Worm (Caenorhabditis elegans) whole organism, L1 larva: ENCODE measurements around the gene abi-1.
A peak's percentile ranks its signal among the peaks of the same experiment; 100 is the strongest.

Experiments used
- C16A3.4 ChIP-seq: fragments of 150-350 bp; optimal IDR thresholded peaks from 2 replicates; lab custom pipeline; 2014; ENCODE audit warnings: missing biosample characterization, missing genetic modification characterization
- Y116A8C.19 ChIP-seq: sonication (generic microtip); optimal IDR thresholded peaks from 2 replicates; lab custom pipeline; 2016; ENCODE audit warnings: missing compliant biosample characterization, missing genetic modification characterization, borderline replicate concordance
- alr-1 ChIP-seq: fragments of 200-800 bp; sonication (Bioruptor generic); optimal IDR thresholded peaks from 2 replicates; lab custom pipeline; 2018; ENCODE audit warnings: borderline replicate concordance, mild to moderate bottlenecking, missing genetic modification characterization, missing compliant biosample characterization
- aly-2 ChIP-seq: fragments of 150-350 bp; optimal IDR thresholded peaks from 2 replicates; lab custom pipeline; 2014; ENCODE audit warnings: missing biosample characterization, missing genetic modification characterization
- blmp-1 ChIP-seq: fragments of 150-350 bp; optimal IDR thresholded peaks from 2 replicates; lab custom pipeline; 2014; ENCODE audit warnings: missing biosample characterization, missing genetic modification characterization
- ceh-8 ChIP-seq: fragments of 200-800 bp; sonication (Bioruptor generic); optimal IDR thresholded peaks from 2 replicates; lab custom pipeline; 2018; ENCODE audit warnings: mild to moderate bottlenecking, missing genetic modification characterization, moderate library complexity, missing compliant biosample characterization
- ceh-82 ChIP-seq, 3 experiments: fragments of 150-350 bp in 1 of 3; sonication (generic microtip) in 2 of 3; optimal IDR thresholded peaks; 2 replicates each; lab custom pipeline; 2014 to 2017; ENCODE audit warnings: missing biosample characterization in 3 of 3, missing genetic modification characterization in 3 of 3
- ceh-88 ChIP-seq: fragments of 200-800 bp; sonication (Bioruptor generic); IDR thresholded peaks from 2 replicates; pipeline ENCODE4 v1.3.6; 2022; ENCODE audit warnings: missing genetic modification characterization, missing compliant biosample characterization
- ceh-90 ChIP-seq: sonication (generic microtip); optimal IDR thresholded peaks from 2 replicates; lab custom pipeline; 2016; ENCODE audit warnings: missing genetic modification characterization, missing compliant biosample characterization
- ces-1 ChIP-seq: fragments of 150-350 bp; optimal IDR thresholded peaks from 2 replicates; lab custom pipeline; 2014; ENCODE audit warnings: missing biosample characterization, missing genetic modification reagents, missing genetic modification characterization
- dsc-1 ChIP-seq: sonication (generic microtip); optimal IDR thresholded peaks from 2 replicates; lab custom pipeline; 2016; ENCODE audit warnings: mild to moderate bottlenecking, missing genetic modification characterization, missing compliant biosample characterization
- efl-1 ChIP-seq, 4 experiments: fragments of 150-350 bp; optimal IDR thresholded peaks in 3 of 4; peaks in 1 of 4; 1 replicate in 1 of 4; 2 replicates in 3 of 4; lab custom pipeline; 2014; ENCODE audit warnings: missing biosample characterization in 2 of 4, missing genetic modification characterization in 2 of 4, missing genetic modification reagents in 2 of 4
- egl-27 ChIP-seq, 2 experiments: fragments of 150-350 bp in 1 of 2; sonication (generic microtip); optimal IDR thresholded peaks; 3 replicates each; lab custom pipeline; 2017 to 2018; ENCODE audit warnings: missing biosample characterization in 2 of 2, missing genetic modification characterization in 2 of 2, missing genetic modification reagents in 2 of 2
- elt-3 ChIP-seq, 6 experiments: fragments of 150-350 bp in 1 of 6; sonication (generic microtip); optimal IDR thresholded peaks; 2 replicates each; lab custom pipeline; 2017 to 2018; ENCODE audit warnings: missing biosample characterization in 6 of 6, missing genetic modification characterization in 6 of 6, inconsistent platforms in 1 of 6
- fkh-10 ChIP-seq: sonication (generic microtip); optimal IDR thresholded peaks from 2 replicates; lab custom pipeline; 2017; ENCODE audit warnings: missing biosample characterization, missing genetic modification reagents, missing genetic modification characterization
- fos-1 ChIP-seq: fragments of 150-350 bp; optimal IDR thresholded peaks from 2 replicates; lab custom pipeline; 2014; ENCODE audit warnings: missing biosample characterization, missing genetic modification characterization
- grh-1 ChIP-seq: fragments of 200-800 bp; sonication (Bioruptor generic); IDR thresholded peaks from 2 replicates; pipeline ENCODE4 v1.3.6; 2022; ENCODE audit warnings: missing genetic modification reagents, missing genetic modification characterization, missing compliant biosample characterization
- hlh-17 ChIP-seq: fragments of 200-800 bp; sonication (Bioruptor generic); optimal IDR thresholded peaks from 2 replicates; lab custom pipeline; 2018; ENCODE audit warnings: missing genetic modification characterization, mild to moderate bottlenecking, missing compliant biosample characterization, moderate library complexity, borderline replicate concordance
- hlh-4 ChIP-seq: sonication (generic microtip); optimal IDR thresholded peaks from 2 replicates; lab custom pipeline; 2016; ENCODE audit warnings: mild to moderate bottlenecking, missing genetic modification characterization, missing compliant biosample characterization
- irx-1 ChIP-seq: sonication (generic microtip); optimal IDR thresholded peaks from 2 replicates; lab custom pipeline; 2016; ENCODE audit warnings: missing genetic modification characterization, missing compliant biosample characterization
- jun-1 ChIP-seq: fragments of 150-350 bp; optimal IDR thresholded peaks from 2 replicates; lab custom pipeline; 2014; ENCODE audit warnings: missing biosample characterization, missing genetic modification reagents, missing genetic modification characterization
- lin-39 ChIP-seq: fragments of 150-350 bp; optimal IDR thresholded peaks from 2 replicates; lab custom pipeline; 2014; ENCODE audit warnings: missing biosample characterization, missing genetic modification reagents, missing genetic modification characterization
- lsy-2 ChIP-seq, 2 experiments: fragments of 150-350 bp; optimal IDR thresholded peaks; 2 replicates each; lab custom pipeline; 2014; ENCODE audit warnings: missing biosample characterization in 2 of 2, missing genetic modification characterization in 2 of 2
- mab-9 ChIP-seq: fragments of 200-800 bp; sonication (Bioruptor generic); IDR thresholded peaks from 2 replicates; pipeline ENCODE4 v1.3.6; 2022; ENCODE audit warnings: missing genetic modification reagents, missing genetic modification characterization, missing compliant biosample characterization
- mef-2 ChIP-seq: fragments of 150-350 bp; optimal IDR thresholded peaks from 2 replicates; lab custom pipeline; 2014; ENCODE audit warnings: missing biosample characterization, missing genetic modification characterization
- mep-1 ChIP-seq: fragments of 150-350 bp; optimal IDR thresholded peaks from 2 replicates; lab custom pipeline; 2014; ENCODE audit warnings: missing biosample characterization, missing genetic modification characterization
- nhr-11 ChIP-seq: fragments of 150-350 bp; optimal IDR thresholded peaks from 2 replicates; lab custom pipeline; 2014; ENCODE audit warnings: missing biosample characterization, missing genetic modification characterization
- nhr-19 ChIP-seq: fragments of 200-800 bp; sonication (Bioruptor generic); conservative IDR thresholded peaks from 2 replicates; pipeline ENCODE4 v1.3.6; 2022; ENCODE audit warnings: missing genetic modification characterization, missing compliant biosample characterization
- nhr-237 ChIP-seq: fragments of 150-350 bp; optimal IDR thresholded peaks from 2 replicates; lab custom pipeline; 2014; ENCODE audit warnings: missing biosample characterization, missing genetic modification characterization
- nhr-47 ChIP-seq: sonication (generic microtip); optimal IDR thresholded peaks from 2 replicates; lab custom pipeline; 2016; ENCODE audit warnings: mild to moderate bottlenecking, missing genetic modification characterization, moderate library complexity, missing compliant biosample characterization
- nhr-71 ChIP-seq: sonication (generic microtip); optimal IDR thresholded peaks from 2 replicates; lab custom pipeline; 2016; ENCODE audit warnings: mild to moderate bottlenecking, missing genetic modification characterization, moderate library complexity, missing compliant biosample characterization
- nhr-76 ChIP-seq: sonication (generic microtip); optimal IDR thresholded peaks from 2 replicates; lab custom pipeline; 2017; ENCODE audit warnings: missing biosample characterization, missing genetic modification characterization
- nhr-77 ChIP-seq: fragments of 150-350 bp; optimal IDR thresholded peaks from 2 replicates; lab custom pipeline; 2014; ENCODE audit warnings: missing biosample characterization, missing genetic modification characterization
- nhr-84 ChIP-seq: sonication (generic microtip); optimal IDR thresholded peaks from 2 replicates; lab custom pipeline; 2017; ENCODE audit warnings: missing biosample characterization, missing genetic modification characterization
- nhr-90 ChIP-seq: sonication (generic microtip); optimal IDR thresholded peaks from 2 replicates; lab custom pipeline; 2016; ENCODE audit warnings: mild to moderate bottlenecking, missing genetic modification characterization, missing compliant biosample characterization; ENCODE audit not compliant: poor library complexity
- pax-3 ChIP-seq: fragments of 200-800 bp; sonication (Bioruptor generic); optimal IDR thresholded peaks from 2 replicates; lab custom pipeline; 2018; ENCODE audit warnings: mild to moderate bottlenecking, missing genetic modification characterization, moderate library complexity, missing compliant biosample characterization
- pqm-1 ChIP-seq: sonication (generic microtip); optimal IDR thresholded peaks from 3 replicates; lab custom pipeline; 2017; ENCODE audit warnings: missing biosample characterization, missing genetic modification characterization
- rnt-1 ChIP-seq: sonication (generic microtip); optimal IDR thresholded peaks from 2 replicates; lab custom pipeline; 2016; ENCODE audit warnings: mild to moderate bottlenecking, missing genetic modification characterization, moderate library complexity, missing compliant biosample characterization
- skn-1 ChIP-seq: fragments of 150-350 bp; optimal IDR thresholded peaks from 2 replicates; lab custom pipeline; 2014; ENCODE audit warnings: missing biosample characterization, missing genetic modification characterization
- sox-4 ChIP-seq: sonication (generic microtip); optimal IDR thresholded peaks from 2 replicates; lab custom pipeline; 2016; ENCODE audit warnings: missing genetic modification characterization, missing compliant biosample characterization
- sup-37 ChIP-seq: fragments of 200-800 bp; sonication (Bioruptor generic); optimal IDR thresholded peaks from 2 replicates; lab custom pipeline; 2018; ENCODE audit warnings: mild to moderate bottlenecking, missing genetic modification characterization, missing compliant biosample characterization
- swsn-7 ChIP-seq: sonication (generic microtip); optimal IDR thresholded peaks from 2 replicates; lab custom pipeline; 2016; ENCODE audit warnings: missing genetic modification characterization, missing compliant biosample characterization
- tbx-2 ChIP-seq: sonication (generic microtip); optimal IDR thresholded peaks from 2 replicates; lab custom pipeline; 2016; ENCODE audit warnings: missing genetic modification characterization, missing compliant biosample characterization
- tlp-1 ChIP-seq: fragments of 150-350 bp; optimal IDR thresholded peaks from 2 replicates; lab custom pipeline; 2014; ENCODE audit warnings: missing biosample characterization, missing genetic modification characterization
- unc-30 ChIP-seq: sonication (generic microtip); optimal IDR thresholded peaks from 2 replicates; lab custom pipeline; 2017; ENCODE audit warnings: missing biosample characterization, missing genetic modification characterization
- unc-86 ChIP-seq: sonication (generic microtip); optimal IDR thresholded peaks from 2 replicates; lab custom pipeline; 2016; ENCODE audit warnings: missing genetic modification characterization, missing compliant biosample characterization
- unc-98 ChIP-seq: fragments of 200-800 bp; sonication (Bioruptor generic); IDR thresholded peaks from 2 replicates; pipeline ENCODE4 v1.3.6; 2022; ENCODE audit warnings: missing genetic modification characterization, missing compliant biosample characterization
- xbp-1 ChIP-seq: sonication (generic microtip); optimal IDR thresholded peaks from 2 replicates; lab custom pipeline; 2016; ENCODE audit warnings: missing genetic modification characterization, missing compliant biosample characterization
- ztf-11 ChIP-seq, 2 experiments: sonication (generic microtip); optimal IDR thresholded peaks; 2 replicates each; lab custom pipeline; 2016 to 2017; ENCODE audit warnings: missing genetic modification characterization in 2 of 2, missing biosample characterization in 1 of 2, missing compliant biosample characterization in 1 of 2
- ztf-4 ChIP-seq: fragments of 150-350 bp; optimal IDR thresholded peaks from 2 replicates; lab custom pipeline; 2014; ENCODE audit warnings: missing biosample characterization, missing genetic modification characterization

abi-1 gene

DNA sequence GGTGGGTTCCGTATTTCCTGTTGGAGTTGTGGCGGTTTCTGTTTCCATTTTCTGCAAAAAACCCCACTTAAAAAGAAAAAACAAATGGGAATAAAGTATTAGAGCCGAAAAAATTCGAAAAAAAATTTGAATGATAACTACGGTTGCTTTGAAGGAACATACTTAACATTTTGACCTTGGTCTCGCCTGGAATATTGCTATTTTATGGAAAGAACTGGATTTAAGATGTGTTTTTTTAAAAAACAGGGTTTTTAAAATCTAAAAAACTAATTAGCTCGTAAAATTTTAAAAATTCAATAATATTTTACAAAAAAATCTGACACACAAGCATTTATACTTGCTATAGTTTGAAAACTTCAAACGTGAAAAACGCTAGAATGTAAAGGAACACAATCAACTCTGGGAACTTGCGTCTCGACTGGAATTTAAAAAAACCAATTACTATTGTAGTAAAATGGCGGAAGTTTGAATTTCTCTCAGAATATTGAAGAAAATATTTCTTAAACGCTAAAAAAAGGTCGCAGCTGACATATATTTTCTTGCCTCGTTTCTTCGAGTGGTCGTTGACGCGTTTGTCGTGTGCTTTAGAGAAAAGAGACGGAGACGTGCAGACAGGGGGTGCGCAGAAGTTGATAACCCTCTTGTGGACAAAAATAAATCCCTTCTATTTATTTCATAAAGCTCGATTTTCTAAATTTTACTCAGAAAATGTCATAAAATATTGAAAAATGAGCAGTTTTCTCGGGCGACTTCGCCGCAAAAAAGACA is 5.6 kb upstream of the abi-1 start, which contains the start of the genes lgg-3 and rgs-5 (continued):
- TF ChIP-seq nhr-237 (tag; lab: Kevin White, UChicago) (no peak), pax-3 (tag; lab: Kevin White, UChicago) (no peak), mep-1 (tag; lab: Kevin White, UChicago) (peak; percentile 15), ces-1 (GFP tag; lab: Kevin White, UChicago) (no peak), alr-1 (tag; lab: Kevin White, UChicago) (no peak), ztf-11 (tag; optimal IDR thresholded peaks at IDR 0.05; lab: Kevin White, UChicago) (no peak), ceh-90 (no peak), nhr-84 (tag; lab: Kevin White, UChicago) (no peak), aly-2 (tag; lab: Kevin White, UChicago) (no peak), grh-1 (GFP tag; lab: Robert Waterston, UW) (no peak), sox-4 (tag; lab: Kevin White, UChicago) (no peak), unc-30 (tag; lab: Kevin White, UChicago) (no peak), fkh-10 (no peak), lsy-2 (tag; optimal IDR thresholded peaks at IDR 0.05; lab: Kevin White, UChicago) (peak; percentile 30 to 62), nhr-19 (no peak), ztf-4 (no peak), ceh-88 (GFP tag; lab: Robert Waterston, UW) (no peak), mef-2 (tag; lab: Kevin White, UChicago) (no peak), nhr-77 (tag; lab: Kevin White, UChicago) (no peak), fos-1 (tag; lab: Kevin White, UChicago) (no peak), tlp-1 (no peak), nhr-11 (tag; lab: Kevin White, UChicago) (no peak), ceh-82 (tag; optimal IDR thresholded peaks at IDR 0.05; lab: Kevin White, UChicago) (peak in 1 of 3 experiments; percentile 34), irx-1 (tag; lab: Kevin White, UChicago) (no peak), unc-98 (no peak), nhr-90 (tag; lab: Kevin White, UChicago) (no peak), xbp-1 (tag; lab: Kevin White, UChicago) (no peak), jun-1 (no peak), nhr-71 (tag; lab: Kevin White, UChicago) (peak; percentile 46), elt-3 (tag; optimal IDR thresholded peaks at IDR 0.05; lab: Kevin White, UChicago) (peak in 1 of 6 experiments; percentile 28), rnt-1 (tag; lab: Kevin White, UChicago) (peak; percentile 34), egl-27 (tag; optimal IDR thresholded peaks at IDR 0.05; lab: Kevin White, UChicago) (no peak), skn-1 (tag; lab: Kevin White, UChicago) (no peak), nhr-47 (tag; lab: Kevin White, UChicago) (no peak), unc-86 (no peak), pqm-1 (tag; lab: Kevin White, UChicago) (no peak), blmp-1 (tag; lab: Kevin White, UChicago) (peak; percentile 20), tbx-2 (tag; lab: Kevin White, UChicago) (no peak), hlh-17 (GFP tag; lab: Kevin White, UChicago) (no peak), C16A3.4 (tag; lab: Kevin White, UChicago) (peak; percentile 27), hlh-4 (tag; lab: Kevin White, UChicago) (no peak), sup-37 (GFP tag; lab: Kevin White, UChicago) (no peak), Y116A8C.19 (tag; lab: Kevin White, UChicago) (no peak), efl-1 (optimal IDR thresholded peaks at IDR 0.05; lab: Kevin White, UChicago) (peak; percentile 50 to 70), efl-1 (GFP tag; optimal IDR thresholded peaks at IDR 0.05 in 1 of 2; lab: Kevin White, UChicago) (peak; percentile 47 to 93), swsn-7 (no peak), dsc-1 (tag; lab: Kevin White, UChicago) (no peak), ceh-8 (no peak), mab-9 (GFP tag; lab: Robert Waterston, UW) (no peak), nhr-76 (tag; lab: Kevin White, UChicago) (no peak), lin-39 (tag; lab: Kevin White, UChicago) (no peak)
